Fruit fly (Drosophila melanogaster) whole organism, embryonic: ENCODE data around the gene CG5171.

Source experiments
- BEAF-32 ChIP-seq: fragments of 200-800 bp; sonication (Bioruptor generic); optimal IDR thresholded peaks from 3 replicates; lab custom pipeline; 2017; ENCODE audit warnings: missing biosample characterization, missing genetic modification characterization, mild to moderate bottlenecking, moderate library complexity, missing genetic modification reagents
- Blimp-1 ChIP-seq: fragments of 200-800 bp; sonication (Bioruptor generic); optimal IDR thresholded peaks from 3 replicates; lab custom pipeline; 2018; ENCODE audit warnings: missing biosample characterization, missing genetic modification characterization, mild to moderate bottlenecking, moderate library complexity, missing genetic modification reagents
- CG10959 ChIP-seq: fragments of 200-800 bp; sonication (Bioruptor generic); IDR thresholded peaks from 2 replicates; pipeline ENCODE4 v1.3.6; 2022; ENCODE audit warnings: missing biosample characterization, missing genetic modification characterization
- CG11093 ChIP-seq: fragments of 200-800 bp; sonication (Bioruptor generic); IDR thresholded peaks from 3 replicates; pipeline ENCODE4 v1.3.6; 2022; ENCODE audit warnings: missing biosample characterization, missing genetic modification characterization
- CG12236 ChIP-seq: fragments of 200-800 bp; sonication (Bioruptor generic); optimal IDR thresholded peaks from 2 replicates; lab custom pipeline; 2016; ENCODE audit warnings: missing biosample characterization, missing genetic modification characterization
- CG13287 ChIP-seq: fragments of 200-800 bp; sonication (Bioruptor generic); IDR thresholded peaks from 2 replicates; pipeline ENCODE4 v1.3.6; 2022; ENCODE audit warnings: missing biosample characterization, missing genetic modification characterization; ENCODE audit not compliant: partially characterized antibody
- CG13775 ChIP-seq: fragments of 200-800 bp; sonication (Bioruptor generic); optimal IDR thresholded peaks from 3 replicates; lab custom pipeline; 2017; ENCODE audit warnings: missing biosample characterization, mild to moderate bottlenecking, missing genetic modification characterization
- CG1529 ChIP-seq: fragments of 200-800 bp; sonication (Bioruptor generic); optimal IDR thresholded peaks from 3 replicates; lab custom pipeline; 2018; ENCODE audit warnings: missing biosample characterization, missing genetic modification characterization
- CG15696 ChIP-seq: fragments of 200-800 bp; sonication (Bioruptor generic); optimal IDR thresholded peaks from 2 replicates; lab custom pipeline; 2019; ENCODE audit warnings: missing biosample characterization, mild to moderate bottlenecking, missing genetic modification characterization, moderate library complexity
- CG2116 ChIP-seq: fragments of 200-800 bp; sonication (Bioruptor generic); optimal IDR thresholded peaks from 3 replicates; lab custom pipeline; 2018; ENCODE audit warnings: missing biosample characterization, mild to moderate bottlenecking, missing genetic modification characterization
- CG31388 ChIP-seq: fragments of 200-800 bp; sonication (Bioruptor generic); optimal IDR thresholded peaks from 2 replicates; lab custom pipeline; 2016; ENCODE audit warnings: missing biosample characterization, missing genetic modification characterization
- CG3163 ChIP-seq: fragments of 200-800 bp; sonication (Bioruptor generic); optimal IDR thresholded peaks from 3 replicates; lab custom pipeline; 2016; ENCODE audit warnings: missing biosample characterization, missing genetic modification characterization
- CG3726 ChIP-seq: fragments of 200-800 bp; sonication (Bioruptor generic); IDR thresholded peaks from 3 replicates; pipeline ENCODE4, ENCODE4 v1.3.6; 2022; ENCODE audit warnings: missing biosample characterization, missing genetic modification characterization
- CG4854 ChIP-seq: fragments of 200-800 bp; sonication (Bioruptor generic); optimal IDR thresholded peaks from 2 replicates; lab custom pipeline; 2016; ENCODE audit warnings: missing biosample characterization, missing genetic modification characterization, inconsistent platforms
- CG6654 ChIP-seq: fragments of 200-800 bp; sonication (Bioruptor generic); optimal IDR thresholded peaks from 2 replicates; lab custom pipeline; 2017; ENCODE audit warnings: missing biosample characterization, mild to moderate bottlenecking, missing genetic modification characterization
- CG6683 ChIP-seq: fragments of 200-800 bp; sonication (Bioruptor generic); optimal IDR thresholded peaks from 2 replicates; lab custom pipeline; 2017; ENCODE audit warnings: missing biosample characterization, mild to moderate bottlenecking, missing genetic modification characterization, missing genetic modification reagents
- CG6791 ChIP-seq: fragments of 200-800 bp; sonication (Bioruptor generic); IDR thresholded peaks from 3 replicates; pipeline ENCODE4 v1.3.6; 2022; ENCODE audit warnings: missing biosample characterization, missing genetic modification characterization; ENCODE audit not compliant: partially characterized antibody
- CG7987 ChIP-seq: fragments of 200-800 bp; sonication (Bioruptor generic); optimal IDR thresholded peaks from 2 replicates; lab custom pipeline; 2018; ENCODE audit warnings: missing biosample characterization, mild to moderate bottlenecking, missing genetic modification characterization, moderate library complexity
- CG8388 ChIP-seq: fragments of 200-800 bp; sonication (Bioruptor generic); optimal IDR thresholded peaks from 2 replicates; lab custom pipeline; 2019; ENCODE audit warnings: missing biosample characterization, mild to moderate bottlenecking, missing genetic modification characterization, moderate library complexity
- CG8924 ChIP-seq: fragments of 200-800 bp; optimal IDR thresholded peaks from 3 replicates; lab custom pipeline; 2019; ENCODE audit warnings: missing biosample characterization, mild to moderate bottlenecking, missing genetic modification characterization, moderate library complexity
- Camta ChIP-seq: fragments of 200-800 bp; sonication (Bioruptor generic); optimal IDR thresholded peaks from 2 replicates; lab custom pipeline; 2016; ENCODE audit warnings: missing biosample characterization, missing genetic modification characterization
- Dip2 ChIP-seq: fragments of 200-800 bp; sonication (Bioruptor generic); IDR thresholded peaks from 2 replicates; pipeline ENCODE4 v1.3.6; 2022; ENCODE audit warnings: missing biosample characterization, missing genetic modification characterization
- E2f1 ChIP-seq: fragments of 200-800 bp; sonication (Bioruptor generic); IDR thresholded peaks from 2 replicates; pipeline ENCODE4 v1.3.6; 2022; ENCODE audit warnings: missing biosample characterization, missing genetic modification characterization
- Ets97D ChIP-seq: fragments of 200-800 bp; sonication (Bioruptor generic); optimal IDR thresholded peaks from 3 replicates; lab custom pipeline; 2016; ENCODE audit warnings: missing biosample characterization, missing genetic modification characterization
- Mrtf ChIP-seq: fragments of 200-800 bp; sonication (Bioruptor generic); IDR thresholded peaks from 3 replicates; pipeline ENCODE4 v1.3.6; 2022; ENCODE audit warnings: missing biosample characterization, missing genetic modification characterization
- Nf-YB ChIP-seq: fragments of 200-800 bp; sonication (Bioruptor generic); optimal IDR thresholded peaks from 3 replicates; lab custom pipeline; 2019; ENCODE audit warnings: missing biosample characterization, mild to moderate bottlenecking, missing genetic modification characterization, moderate library complexity
- Ravus ChIP-seq: fragments of 200-800 bp; sonication (Bioruptor generic); IDR thresholded peaks from 2 replicates; pipeline ENCODE4 v1.3.6; 2022; ENCODE audit warnings: missing biosample characterization, missing genetic modification characterization
- Stat92E ChIP-seq, 3 experiments: fragments of >200 bp in 2 of 3; fragments of 200-800 bp in 1 of 3; sonication (Bioruptor generic) in 1 of 3; optimal IDR thresholded peaks; 2 replicates each; lab custom pipeline; 2017 to 2019; ENCODE audit warnings: missing biosample characterization in 3 of 3, missing genetic modification characterization in 3 of 3, mild to moderate bottlenecking in 1 of 3, moderate library complexity in 1 of 3
- Xrp1 ChIP-seq: fragments of 200-800 bp; sonication (Bioruptor generic); IDR thresholded peaks from 2 replicates; pipeline ENCODE4 v1.3.6; 2022; ENCODE audit warnings: missing biosample characterization, missing genetic modification characterization
- YL-1 ChIP-seq: fragments of 200-800 bp; sonication (Bioruptor generic); optimal IDR thresholded peaks from 3 replicates; lab custom pipeline; 2017; ENCODE audit warnings: missing biosample characterization, mild to moderate bottlenecking, missing genetic modification characterization
- ac ChIP-seq: fragments of 200-800 bp; sonication (Bioruptor generic); optimal IDR thresholded peaks from 3 replicates; lab custom pipeline; 2017; ENCODE audit warnings: missing biosample characterization, mild to moderate bottlenecking, missing genetic modification characterization
- crol ChIP-seq: fragments of 200-800 bp; sonication (Bioruptor generic); IDR thresholded peaks from 2 replicates; pipeline ENCODE4 v1.3.6; 2022; ENCODE audit warnings: missing biosample characterization, missing genetic modification characterization
- da ChIP-seq: fragments of 200-800 bp; sonication (Bioruptor generic); optimal IDR thresholded peaks from 2 replicates; lab custom pipeline; 2016; ENCODE audit warnings: missing biosample characterization, missing genetic modification characterization
- dm ChIP-seq: fragments of 200-800 bp; sonication (Bioruptor generic); optimal IDR thresholded peaks from 3 replicates; lab custom pipeline; 2016; ENCODE audit warnings: missing biosample characterization, missing genetic modification characterization
- dmrt11E ChIP-seq: fragments of 200-800 bp; sonication (Bioruptor generic); optimal IDR thresholded peaks from 3 replicates; lab custom pipeline; 2018; ENCODE audit warnings: missing biosample characterization, mild to moderate bottlenecking, missing genetic modification characterization, moderate library complexity
- ewg ChIP-seq: fragments of 200-800 bp; sonication (Bioruptor generic); optimal IDR thresholded peaks from 3 replicates; lab custom pipeline; 2017; ENCODE audit warnings: mild to moderate bottlenecking, missing biosample characterization, missing genetic modification reagents, missing genetic modification characterization
- ftz-f1 ChIP-seq: fragments of 200-800 bp; sonication (Bioruptor generic); optimal IDR thresholded peaks from 2 replicates; lab custom pipeline; 2016; ENCODE audit warnings: missing biosample characterization, missing genetic modification characterization
- gfzf ChIP-seq: fragments of 200-800 bp; sonication (Bioruptor generic); optimal IDR thresholded peaks from 2 replicates; lab custom pipeline; 2016; ENCODE audit warnings: missing biosample characterization, mild to moderate bottlenecking, missing genetic modification characterization, moderate library complexity
- gsb-n ChIP-seq: fragments of 200-800 bp; sonication (Bioruptor generic); optimal IDR thresholded peaks from 3 replicates; lab custom pipeline; 2018; ENCODE audit warnings: missing biosample characterization, mild to moderate bottlenecking, missing genetic modification characterization
- lbe ChIP-seq: fragments of 200-800 bp; sonication (Bioruptor generic); optimal IDR thresholded peaks from 2 replicates; lab custom pipeline; 2016; ENCODE audit warnings: missing biosample characterization, mild to moderate bottlenecking, missing genetic modification characterization
- lilli ChIP-seq: fragments of 200-800 bp; sonication (Bioruptor generic); optimal IDR thresholded peaks from 3 replicates; lab custom pipeline; 2016; ENCODE audit warnings: missing biosample characterization, missing genetic modification characterization
- org-1 ChIP-seq: fragments of 200-800 bp; sonication (Bioruptor generic); optimal IDR thresholded peaks from 2 replicates; lab custom pipeline; 2017; ENCODE audit warnings: missing biosample characterization, missing genetic modification characterization
- pfk ChIP-seq: fragments of 200-800 bp; sonication (Bioruptor generic); optimal IDR thresholded peaks from 2 replicates; lab custom pipeline; 2018; ENCODE audit warnings: missing biosample characterization, mild to moderate bottlenecking, missing genetic modification characterization, moderate library complexity
- repo ChIP-seq: fragments of 200-800 bp; sonication (Bioruptor generic); optimal IDR thresholded peaks from 2 replicates; lab custom pipeline; 2016; ENCODE audit warnings: missing biosample characterization, missing genetic modification characterization
- rib ChIP-seq: fragments of 200-800 bp; sonication (Bioruptor generic); IDR thresholded peaks from 2 replicates; pipeline ENCODE4 v1.3.6; 2022; ENCODE audit warnings: missing biosample characterization, missing genetic modification characterization
- sd ChIP-seq: fragments of 200-800 bp; sonication (Bioruptor generic); optimal IDR thresholded peaks from 3 replicates; lab custom pipeline; 2018; ENCODE audit warnings: missing biosample characterization, mild to moderate bottlenecking, missing genetic modification characterization, moderate library complexity
- slp2 ChIP-seq: fragments of 200-800 bp; sonication (Bioruptor generic); optimal IDR thresholded peaks from 2 replicates; lab custom pipeline; 2016; ENCODE audit warnings: missing biosample characterization, missing genetic modification characterization
- vfl ChIP-seq: fragments of 200-800 bp; sonication (Bioruptor generic); optimal IDR thresholded peaks from 2 replicates; lab custom pipeline; 2016; ENCODE audit warnings: missing biosample characterization, missing genetic modification characterization
- zen2 ChIP-seq: fragments of 200-800 bp; sonication (Bioruptor generic); IDR thresholded peaks from 3 replicates; pipeline ENCODE4 v1.3.6; 2022; ENCODE audit warnings: missing biosample characterization, missing genetic modification characterization; ENCODE audit not compliant: partially characterized antibody

The CG5171 gene

DNA sequence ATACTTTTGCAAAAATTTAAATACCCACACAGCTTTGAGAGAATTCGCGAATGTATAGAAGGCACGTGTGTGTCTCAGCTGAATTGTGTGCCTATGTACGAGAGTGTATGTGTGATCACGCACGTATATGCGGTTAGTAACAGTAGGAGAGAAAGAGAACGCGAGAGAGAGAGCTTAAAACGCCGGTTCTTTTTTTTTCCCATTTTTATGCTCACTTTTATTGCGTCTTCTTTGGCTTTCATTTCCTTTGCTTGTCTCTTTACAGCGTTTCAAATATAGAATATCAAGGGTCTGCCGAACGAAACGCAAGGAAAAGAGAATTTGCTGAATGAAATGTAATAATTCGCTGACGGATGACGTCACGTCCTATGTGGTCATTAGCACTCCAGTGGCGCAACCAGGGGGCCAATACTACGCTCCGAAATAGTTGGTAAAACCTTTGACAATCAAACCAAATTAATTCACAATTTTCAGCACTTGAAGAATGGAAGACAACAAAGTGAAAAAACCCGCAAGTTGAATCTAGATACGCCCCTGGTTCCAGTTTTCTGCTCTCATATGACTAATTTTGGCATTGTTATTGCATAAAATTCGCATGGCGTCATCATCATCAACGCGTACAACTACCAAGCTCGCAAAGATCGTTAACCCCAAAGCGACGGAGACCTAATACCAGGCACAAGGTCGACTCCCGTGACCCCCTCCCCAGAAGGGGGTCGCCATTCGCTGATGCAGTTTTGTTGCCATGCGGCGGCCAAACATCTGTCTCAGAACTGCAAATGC, 24.0 kb downstream of the CG5171 start (continued):
- peak; percentile 9 for TF ChIP-seq YL-1
- TF ChIP-seq Camta: no peak
- no peak for TF ChIP-seq gfzf (GFP tag; lab: Kevin White, UChicago)
- no peak for TF ChIP-seq CG31388 (GFP tag; lab: Kevin White, UChicago)
- TF ChIP-seq CG10959 (GFP tag; lab: Robert Waterston, UW): 0 out of 2 replicates have a peak, but pooled peaks have one; percentile 28
- TF ChIP-seq CG3726: no peak
- TF ChIP-seq ewg (GFP tag; lab: Kevin White, UChicago): no peak
- no peak for TF ChIP-seq ac (GFP tag; lab: Kevin White, UChicago)
- TF ChIP-seq Blimp-1 (GFP tag; lab: Kevin White, UChicago): no peak
- no peak for TF ChIP-seq Mrtf (GFP tag; lab: Robert Waterston, UW)
- TF ChIP-seq Nf-YB (GFP tag; lab: Kevin White, UChicago): no peak
- peak; percentile 52 for TF ChIP-seq Ravus
- TF ChIP-seq crol: 0 out of 2 replicates have a peak, but pooled peaks have one; percentile 18
- TF ChIP-seq rib: peak; percentile 75
- TF ChIP-seq CG13775 (GFP tag; lab: Kevin White, UChicago): peak; percentile 70
- no peak for TF ChIP-seq slp2 (GFP tag; lab: Kevin White, UChicago)
- TF ChIP-seq gsb-n (tag; lab: Kevin White, UChicago): no peak
- TF ChIP-seq E2f1: no peak
- peak; percentile 68 for TF ChIP-seq lbe
- TF ChIP-seq Xrp1 (GFP tag; lab: Robert Waterston, UW): peak; percentile 22; the same call in 1 of the 2 replicates
- no peak for TF ChIP-seq BEAF-32 (GFP tag; lab: Kevin White, UChicago)
- TF ChIP-seq pfk (GFP tag; lab: Kevin White, UChicago): no peak
- TF ChIP-seq sd (tag; lab: Kevin White, UChicago): peak; percentile 46
- TF ChIP-seq CG4854 (GFP tag; lab: Kevin White, UChicago): no peak
- no peak for TF ChIP-seq Ets97D
- no peak for TF ChIP-seq Stat92E (GFP tag; optimal IDR thresholded peaks at IDR 0.05; lab: Kevin White, UChicago)
- no peak for TF ChIP-seq CG12236
- no peak for TF ChIP-seq dm (GFP tag; lab: Kevin White, UChicago)
- TF ChIP-seq CG3163: peak; percentile 27
- TF ChIP-seq vfl (GFP tag; lab: Kevin White, UChicago): peak; percentile 77
- no peak for TF ChIP-seq CG6791 (GFP tag; lab: Robert Waterston, UW)
- peak; percentile 29 for TF ChIP-seq repo (GFP tag; lab: Kevin White, UChicago)
- TF ChIP-seq CG15696 (tag; lab: Kevin White, UChicago): no peak
- no peak for TF ChIP-seq CG13287 (GFP tag; lab: Robert Waterston, UW)
- TF ChIP-seq ftz-f1 (GFP tag; lab: Kevin White, UChicago): peak; percentile 50
- no peak for TF ChIP-seq CG6683 (GFP tag; lab: Kevin White, UChicago)
- TF ChIP-seq zen2: no peak
- TF ChIP-seq CG6654 (GFP tag; lab: Kevin White, UChicago): no peak
- TF ChIP-seq Dip2 (GFP tag; lab: Robert Waterston, UW): no peak
- TF ChIP-seq CG1529: no peak
- no peak for TF ChIP-seq CG7987 (GFP tag; lab: Kevin White, UChicago)
- peak; percentile 51 for TF ChIP-seq org-1 (GFP tag; lab: Kevin White, UChicago)
- no peak for TF ChIP-seq CG11093
- peak; percentile 6 for TF ChIP-seq CG8924 (tag; lab: Kevin White, UChicago)
- no peak for TF ChIP-seq da (GFP tag; lab: Kevin White, UChicago)
- peak; percentile 91 for TF ChIP-seq lilli (GFP tag; lab: Kevin White, UChicago)
- TF ChIP-seq CG8388 (GFP tag; lab: Kevin White, UChicago): no peak
- TF ChIP-seq CG2116 (GFP tag; lab: Kevin White, UChicago): no peak
- TF ChIP-seq dmrt11E (tag; lab: Kevin White, UChicago): no peak
